Worm (Caenorhabditis elegans): ENCODE measurements around the gene rpia-1.
"Not testable (repeated sequence)": the region's sequence is repeated elsewhere in the genome, so short reads cannot be mapped to it uniquely, and the experiment has no call there.

rpia-1 gene

DNA sequence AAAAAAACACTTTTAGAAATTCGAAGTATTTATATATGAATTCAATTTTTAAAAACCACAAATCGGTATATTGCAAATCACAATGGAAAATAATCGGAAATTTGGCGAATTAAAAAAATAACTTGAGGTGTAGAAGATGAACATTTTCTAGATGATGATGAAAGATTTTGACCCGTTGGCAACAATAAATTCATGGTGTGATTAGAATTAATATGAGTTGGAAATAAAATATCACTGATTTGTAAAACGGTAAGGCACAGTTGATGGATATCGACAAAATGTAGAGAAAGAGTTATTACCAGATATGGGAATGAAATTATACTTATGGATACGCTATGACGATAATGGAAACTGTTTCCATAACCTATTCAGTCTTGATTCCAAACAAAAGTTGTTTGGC lies 10.6 kb upstream of the rpia-1 start:
- TF ChIP-seq ztf-23 (GFP tag; IDR thresholded peaks at IDR 0.05) (no peak), tab-1 (GFP tag; IDR thresholded peaks at IDR 0.05) (no peak), flt-1 (GFP tag; IDR thresholded peaks at IDR 0.05) (no peak), ztf-29 (GFP tag; IDR thresholded peaks at IDR 0.05) (no peak), med-1 (GFP tag; optimal IDR thresholded peaks at IDR 0.05; ENCODE audit: insufficient read depth) (no peak), cog-1 (tag; optimal IDR thresholded peaks at IDR 0.05) (no peak), T22C8.4 (GFP tag; IDR thresholded peaks at IDR 0.05) (no peak), ref-1 (GFP tag; conservative IDR thresholded peaks at IDR 0.05) (no peak), klf-2 (GFP tag; conservative IDR thresholded peaks at IDR 0.05) (no peak)

DNA sequence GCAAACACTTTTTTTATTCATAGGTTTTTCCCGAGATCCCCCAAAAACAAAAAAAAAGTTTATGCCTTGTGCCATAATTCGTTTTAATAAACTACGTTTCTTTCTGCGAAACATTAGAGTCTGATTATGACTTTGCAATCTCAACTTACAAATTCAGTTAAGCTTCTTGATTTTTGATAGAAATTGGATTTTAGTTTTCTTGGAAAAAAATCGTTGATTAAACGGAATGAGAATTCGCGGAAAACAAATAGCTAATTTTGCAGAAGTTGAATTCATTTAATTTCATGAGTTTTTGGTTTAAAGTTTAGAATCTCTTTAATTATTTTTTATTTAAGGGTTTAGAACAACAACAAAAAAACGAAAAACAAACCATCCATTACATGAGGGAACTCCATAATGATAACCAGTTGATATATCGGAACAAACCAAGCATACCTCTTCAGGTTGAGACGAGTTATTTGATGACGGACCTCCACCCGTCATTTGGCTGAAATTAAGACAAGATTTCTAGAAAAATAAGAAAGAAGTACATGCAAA lies 7.9 kb upstream of the rpia-1 start, which contains the start of gene nhr-10:
TSS of gene nhr-10 (minus strand) at position 487 of the 537 bp plus-strand sequence.
- TF ChIP-seq cog-1 (tag; optimal IDR thresholded peaks at IDR 0.05): no peak
- TF ChIP-seq tab-1 (GFP tag; IDR thresholded peaks at IDR 0.05): no peak
- no peak for TF ChIP-seq T22C8.4 (GFP tag; IDR thresholded peaks at IDR 0.05)
- TF ChIP-seq ztf-23 (GFP tag; IDR thresholded peaks at IDR 0.05): no peak
- no peak for TF ChIP-seq ref-1 (GFP tag; conservative IDR thresholded peaks at IDR 0.05)
- TF ChIP-seq med-1 (GFP tag; optimal IDR thresholded peaks at IDR 0.05; ENCODE audit: insufficient read depth): no peak
- TF ChIP-seq flt-1 (GFP tag; IDR thresholded peaks at IDR 0.05): no peak

- peak; percentile 41 for TF ChIP-seq cog-1 (tag; optimal IDR thresholded peaks at IDR 0.05)
- no peak for TF ChIP-seq T22C8.4 (GFP tag; IDR thresholded peaks at IDR 0.05)
Observed at ce11 chrIII:7116615-7117252, 6.2 kb upstream of the rpia-1 start.

ce11 chrIII:7120477-7120876 lies 2.5 kb upstream of the rpia-1 start:
- no peak for TF ChIP-seq cog-1 (tag; optimal IDR thresholded peaks at IDR 0.05)
- no peak for TF ChIP-seq ztf-23 (GFP tag; IDR thresholded peaks at IDR 0.05)
- TF ChIP-seq T22C8.4 (GFP tag; IDR thresholded peaks at IDR 0.05): no peak
- TF ChIP-seq klf-2 (GFP tag; conservative IDR thresholded peaks at IDR 0.05): no peak
- TF ChIP-seq med-1 (GFP tag; optimal IDR thresholded peaks at IDR 0.05; ENCODE audit: insufficient read depth): no peak

DNA sequence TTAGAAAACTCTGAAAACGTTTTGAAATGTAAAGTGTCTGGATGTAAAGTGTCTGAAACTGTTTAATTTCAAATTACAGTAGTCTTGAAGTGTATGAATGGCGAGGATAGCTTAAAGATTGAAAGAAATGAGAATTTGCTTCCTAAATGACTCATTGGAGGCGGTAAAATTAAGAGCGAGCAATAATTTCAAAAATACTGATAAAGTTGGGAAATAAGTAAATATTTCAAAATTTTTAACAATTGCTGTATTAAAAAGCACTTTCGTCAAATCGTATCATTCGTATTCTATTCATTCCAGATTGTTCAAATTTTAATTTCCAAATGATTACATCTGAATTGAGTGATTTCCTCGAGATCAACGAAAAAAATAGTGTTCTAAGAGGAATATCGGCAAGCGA lies 1.4 kb downstream of the rpia-1 start, which contains the start of gene B0280.2:
TSS of gene B0280.2 (plus strand) at position 301 of the 400 bp plus-strand sequence.
- TF ChIP-seq ztf-23 (GFP tag; IDR thresholded peaks at IDR 0.05): no peak
- TF ChIP-seq ztf-29 (GFP tag; IDR thresholded peaks at IDR 0.05): no peak
- TF ChIP-seq T22C8.4 (GFP tag; IDR thresholded peaks at IDR 0.05): no peak
- TF ChIP-seq tab-1 (GFP tag; IDR thresholded peaks at IDR 0.05): no peak
- TF ChIP-seq flt-1 (GFP tag; IDR thresholded peaks at IDR 0.05): no peak
- TF ChIP-seq ref-1 (GFP tag; conservative IDR thresholded peaks at IDR 0.05): no peak
- TF ChIP-seq klf-2 (GFP tag; conservative IDR thresholded peaks at IDR 0.05): no peak
- no peak for TF ChIP-seq med-1 (GFP tag; optimal IDR thresholded peaks at IDR 0.05; ENCODE audit: insufficient read depth)

DNA sequence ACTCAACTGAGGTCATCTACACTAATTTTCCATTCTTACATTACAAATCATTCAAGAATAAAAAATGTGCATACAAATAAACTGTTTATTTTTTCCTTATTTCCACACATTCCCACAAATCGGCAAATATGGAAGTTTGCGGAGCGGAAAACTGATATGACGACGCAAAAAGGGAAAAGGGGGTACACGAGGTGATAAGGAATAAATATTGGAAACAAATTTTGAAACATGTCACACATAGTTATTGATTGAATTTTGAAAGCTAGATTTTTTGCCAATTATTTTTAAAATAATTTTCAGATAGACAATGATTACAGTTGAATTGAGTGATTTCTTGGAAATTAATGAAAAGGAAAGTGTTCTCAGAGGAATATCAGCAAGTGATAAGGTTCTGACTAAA lies 5.7 kb downstream of the rpia-1 start, which contains the start of gene viro-2:
TSS of gene viro-2 (plus strand) at position 301 of the 400 bp plus-strand sequence.
- not testable (repeated sequence) for TF ChIP-seq ztf-23 (GFP tag; IDR thresholded peaks at IDR 0.05); cog-1 (tag; optimal IDR thresholded peaks at IDR 0.05); klf-2 (GFP tag; conservative IDR thresholded peaks at IDR 0.05)

ce11 chrIII:7133559-7133958 lies 10.6 kb downstream of the rpia-1 start, which contains the start of the genes pot-1 and ggtb-1:
TSS of gene pot-1 (minus strand) at chrIII:7133678.
TSS of gene ggtb-1 (plus strand) at chrIII:7133766.
- TF ChIP-seq med-1 (GFP tag; optimal IDR thresholded peaks at IDR 0.05; ENCODE audit: insufficient read depth) (no peak), klf-2 (GFP tag; conservative IDR thresholded peaks at IDR 0.05) (no peak), ztf-29 (GFP tag; IDR thresholded peaks at IDR 0.05) (no peak), ref-1 (GFP tag; conservative IDR thresholded peaks at IDR 0.05) (no peak), tab-1 (GFP tag; IDR thresholded peaks at IDR 0.05) (no peak), T22C8.4 (GFP tag; IDR thresholded peaks at IDR 0.05) (no peak), flt-1 (GFP tag; IDR thresholded peaks at IDR 0.05) (no peak), cog-1 (tag; optimal IDR thresholded peaks at IDR 0.05) (no peak), ztf-23 (GFP tag; IDR thresholded peaks at IDR 0.05) (no peak)

- TF ChIP-seq flt-1 (GFP tag; IDR thresholded peaks at IDR 0.05) (no peak), med-1 (GFP tag; optimal IDR thresholded peaks at IDR 0.05; ENCODE audit: insufficient read depth) (no peak), ref-1 (GFP tag; conservative IDR thresholded peaks at IDR 0.05) (no peak), klf-2 (GFP tag; conservative IDR thresholded peaks at IDR 0.05) (no peak), tab-1 (GFP tag; IDR thresholded peaks at IDR 0.05) (no peak), ztf-29 (GFP tag; IDR thresholded peaks at IDR 0.05) (no peak), ztf-23 (GFP tag; IDR thresholded peaks at IDR 0.05) (no peak), cog-1 (tag; optimal IDR thresholded peaks at IDR 0.05) (no peak)
Observed at ce11 chrIII:7136015-7136414, 13.1 kb downstream of the rpia-1 start, which contains the start of gene B0280.17. TSS of gene B0280.17 (minus strand) at chrIII:7136115.

ce11 chrIII:7138178-7138577 lies 15.2 kb downstream of the rpia-1 start, which contains the start of gene B0280.11:
TSS of gene B0280.11 (minus strand) at chrIII:7138278.
- no peak for TF ChIP-seq T22C8.4 (GFP tag; IDR thresholded peaks at IDR 0.05)
- TF ChIP-seq ref-1 (GFP tag; conservative IDR thresholded peaks at IDR 0.05): no peak
- TF ChIP-seq tab-1 (GFP tag; IDR thresholded peaks at IDR 0.05): no peak
- no peak for TF ChIP-seq ztf-29 (GFP tag; IDR thresholded peaks at IDR 0.05)
- TF ChIP-seq med-1 (GFP tag; optimal IDR thresholded peaks at IDR 0.05; ENCODE audit: insufficient read depth): no peak
- TF ChIP-seq cog-1 (tag; optimal IDR thresholded peaks at IDR 0.05): no peak
- no peak for TF ChIP-seq ztf-23 (GFP tag; IDR thresholded peaks at IDR 0.05)
- TF ChIP-seq flt-1 (GFP tag; IDR thresholded peaks at IDR 0.05): no peak
- TF ChIP-seq klf-2 (GFP tag; conservative IDR thresholded peaks at IDR 0.05): no peak

DNA sequence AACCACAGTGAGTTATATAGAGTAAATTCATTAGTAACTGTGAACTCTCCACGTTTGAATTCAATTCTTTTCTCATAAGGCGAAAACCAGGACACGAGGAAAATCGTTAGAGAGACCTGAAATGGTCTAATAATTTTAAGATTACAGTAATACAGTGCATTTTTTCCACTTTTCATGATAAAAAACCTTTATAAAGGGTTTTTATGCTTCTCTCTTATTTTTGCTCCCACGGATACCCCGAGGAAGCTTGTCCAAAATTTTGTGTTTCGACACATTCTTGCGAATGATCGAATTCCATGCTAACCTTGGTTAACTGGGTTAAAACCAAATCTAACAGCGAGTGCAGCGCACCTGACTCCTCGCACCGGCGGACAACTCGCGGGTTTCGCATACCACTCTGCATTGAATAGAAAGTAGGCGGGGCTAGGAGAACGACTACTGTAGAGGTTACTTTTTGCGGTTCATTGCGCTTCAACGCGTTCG lies 17.3 kb downstream of the rpia-1 start:
- peak; percentile 63; the same call in 1 of the 2 replicates for TF ChIP-seq flt-1 (GFP tag; IDR thresholded peaks at IDR 0.05)
- no peak for TF ChIP-seq cog-1 (tag; optimal IDR thresholded peaks at IDR 0.05)

Data from whole organism, midembryonic.